Worm (Caenorhabditis elegans) whole organism, mixed stage, embryonic: ENCODE results near the gene C54F6.3.

ENCODE experiments used
- blmp-1 ChIP-seq: fragments of 150-350 bp; optimal IDR thresholded peaks from 2 replicates; lab custom pipeline; 2014; ENCODE audit warnings: missing biosample characterization, missing genetic modification characterization
- elt-3 ChIP-seq: fragments of 150-350 bp; optimal IDR thresholded peaks from 2 replicates; lab custom pipeline; 2014; ENCODE audit warnings: missing biosample characterization, missing genetic modification characterization
- lin-32 ChIP-seq: fragments of 200-800 bp; sonication (Bioruptor generic); optimal IDR thresholded peaks from 2 replicates; lab custom pipeline; 2018; ENCODE audit warnings: mild to moderate bottlenecking, missing genetic modification characterization, missing compliant biosample characterization
- lsy-2 ChIP-seq: fragments of 150-350 bp; optimal IDR thresholded peaks from 2 replicates; lab custom pipeline; 2014; ENCODE audit warnings: missing biosample characterization, missing genetic modification characterization
- nhr-12 ChIP-seq: fragments of 150-350 bp; optimal IDR thresholded peaks from 2 replicates; lab custom pipeline; 2014; ENCODE audit warnings: missing biosample characterization, missing genetic modification characterization
- nhr-2 ChIP-seq: fragments of 150-350 bp; optimal IDR thresholded peaks from 2 replicates; lab custom pipeline; 2014; ENCODE audit warnings: missing biosample characterization, missing genetic modification characterization
- nhr-237 ChIP-seq: fragments of 150-350 bp; optimal IDR thresholded peaks from 2 replicates; lab custom pipeline; 2014; ENCODE audit warnings: missing biosample characterization, missing genetic modification characterization
- nhr-28 ChIP-seq: fragments of 150-350 bp; optimal IDR thresholded peaks from 2 replicates; lab custom pipeline; 2014; ENCODE audit warnings: missing biosample characterization, missing genetic modification characterization
- sptf-1 ChIP-seq: sonication (generic microtip); optimal IDR thresholded peaks from 2 replicates; lab custom pipeline; 2017; ENCODE audit warnings: mild to moderate bottlenecking, missing genetic modification characterization, moderate library complexity, missing compliant biosample characterization
- unc-120 ChIP-seq: sonication (generic microtip); optimal IDR thresholded peaks from 2 replicates; lab custom pipeline; 2017; ENCODE audit warnings: missing genetic modification characterization, missing compliant biosample characterization; ENCODE audit not compliant: poor library complexity, severe bottlenecking
- unc-62 ChIP-seq: fragments of 150-350 bp; optimal IDR thresholded peaks from 2 replicates; lab custom pipeline; 2014; ENCODE audit warnings: missing biosample characterization, missing genetic modification reagents, missing genetic modification characterization
- ztf-11 ChIP-seq: fragments of 150-350 bp; optimal IDR thresholded peaks from 2 replicates; lab custom pipeline; 2014; ENCODE audit warnings: missing biosample characterization, missing genetic modification characterization

ce11 chrV:7562947-7563346 is 29.9 kb downstream of the C54F6.3 start, which contains the start of gene F19F10.1:
- TF ChIP-seq ztf-11 (tag; lab: Kevin White, UChicago): no peak
- no peak for TF ChIP-seq nhr-2 (tag; lab: Kevin White, UChicago)
- TF ChIP-seq unc-62 (GFP tag; lab: Kevin White, UChicago): no peak
- no peak for TF ChIP-seq elt-3
- TF ChIP-seq nhr-28 (tag; lab: Kevin White, UChicago): no peak
- TF ChIP-seq lin-32 (GFP tag; lab: Kevin White, UChicago): no peak
- no peak for TF ChIP-seq blmp-1
- TF ChIP-seq sptf-1 (tag; lab: Kevin White, UChicago): no peak
- no peak for TF ChIP-seq nhr-237 (tag; lab: Kevin White, UChicago)
- no peak for TF ChIP-seq unc-120 (tag; lab: Kevin White, UChicago)
- TF ChIP-seq nhr-12 (tag; lab: Kevin White, UChicago): no peak
- TF ChIP-seq lsy-2 (tag; lab: Kevin White, UChicago): no peak
